Fruit fly (Drosophila melanogaster): Measurements from ENCODE around the gene omd.

Gene omd

dm6 chr3R:13686371-13687211 is at the start of gene omd (continued):
- TF ChIP-seq CG18599 (GFP tag; optimal IDR thresholded peaks at IDR 0.05) (peak; percentile 88), insv (GFP tag; optimal IDR thresholded peaks at IDR 0.05) (no peak), zen (tag; optimal IDR thresholded peaks at IDR 0.05) (no peak), Atf6 (GFP tag; IDR thresholded peaks at IDR 0.05) (peak; percentile 80), CG12391 (tag; optimal IDR thresholded peaks at IDR 0.05) (peak; percentile 37), az2 (GFP tag; optimal IDR thresholded peaks at IDR 0.05) (no peak), Myb (GFP tag; optimal IDR thresholded peaks at IDR 0.05) (peak; percentile 28), slp2 (GFP tag; optimal IDR thresholded peaks at IDR 0.05) (no peak), Sox100B (GFP tag; optimal IDR thresholded peaks at IDR 0.05) (peak; percentile 70), ewg (GFP tag; optimal IDR thresholded peaks at IDR 0.05) (peak; percentile 28), Dek (tag; optimal IDR thresholded peaks at IDR 0.05) (peak; percentile 52), ems (GFP tag; optimal IDR thresholded peaks at IDR 0.05) (peak; percentile 26), CG30403 (GFP tag; optimal IDR thresholded peaks at IDR 0.05) (peak; percentile 9), dimm (GFP tag; IDR thresholded peaks at IDR 0.05) (no peak), HLH4C (GFP tag; IDR thresholded peaks at IDR 0.05; ENCODE audit: partially characterized antibody) (no peak), CG17186 (GFP tag; optimal IDR thresholded peaks at IDR 0.05) (peak; percentile 69), CG11695 (GFP tag; IDR thresholded peaks at IDR 0.05) (peak; percentile 37; the same call in 1 of the 3 replicates), Oli (tag; optimal IDR thresholded peaks at IDR 0.05) (no peak), CG11504 (tag; optimal IDR thresholded peaks at IDR 0.05) (no peak), Drgx (GFP tag; IDR thresholded peaks at IDR 0.05) (0 out of 2 replicates have a peak, but pooled peaks have one; percentile 12), CG3838 (GFP tag; optimal IDR thresholded peaks at IDR 0.05) (peak; percentile 27), lov (optimal IDR thresholded peaks at IDR 0.05) (no peak), lov (GFP tag; IDR thresholded peaks at IDR 0.05) (peak; percentile 80), CG1792 (GFP tag; optimal IDR thresholded peaks at IDR 0.05) (peak; percentile 52), sob (GFP tag; IDR thresholded peaks at IDR 0.05) (peak; percentile 73), Tbp (GFP tag; optimal IDR thresholded peaks at IDR 0.05) (no peak), CG43689 (GFP tag; IDR thresholded peaks at IDR 0.05) (no peak), crp (GFP tag; optimal IDR thresholded peaks at IDR 0.05) (peak in 1 of 2 experiments; percentile 7), CG9932 (GFP tag; IDR thresholded peaks at IDR 0.05) (peak; percentile 52), CG2875 (GFP tag; optimal IDR thresholded peaks at IDR 0.05) (peak; percentile 63), Hsf (GFP tag; optimal IDR thresholded peaks at IDR 0.05) (peak; percentile 64), stwl (tag; optimal IDR thresholded peaks at IDR 0.05) (no peak), Mad (GFP tag; optimal IDR thresholded peaks at IDR 0.05) (peak; percentile 56), Rfx (GFP tag; IDR thresholded peaks at IDR 0.05) (peak; percentile 72), crc (GFP tag; optimal IDR thresholded peaks at IDR 0.05) (peak; percentile 48), HLH3B (GFP tag; IDR thresholded peaks at IDR 0.05) (peak; percentile 59; the same call in 1 of the 2 replicates), CHES-1-like (GFP tag; optimal IDR thresholded peaks at IDR 0.05) (peak; percentile 49), ci (GFP tag; IDR thresholded peaks at IDR 0.05) (peak; percentile 78; the same call in 2 of the 3 replicates), da (GFP tag; optimal IDR thresholded peaks at IDR 0.05) (no peak), amos (GFP tag; IDR thresholded peaks at IDR 0.05; ENCODE audit: partially characterized antibody) (no peak), sd (tag; optimal IDR thresholded peaks at IDR 0.05) (no peak), fu2 (GFP tag; optimal IDR thresholded peaks at IDR 0.05) (no peak), Dll (GFP tag; IDR thresholded peaks at IDR 0.05; ENCODE audit: partially characterized antibody) (no peak), CG10543 (GFP tag; optimal IDR thresholded peaks at IDR 0.05) (peak; percentile 83), CkIIα-i1 (GFP tag; IDR thresholded peaks at IDR 0.05) (no peak), CTCF (GFP tag; optimal IDR thresholded peaks at IDR 0.05) (peak; percentile 36), B-H2 (GFP tag; optimal IDR thresholded peaks at IDR 0.05) (peak; percentile 34), ab (GFP tag; optimal IDR thresholded peaks at IDR 0.05) (no peak), CG12659 (GFP tag; optimal IDR thresholded peaks at IDR 0.05) (no peak), bab2 (GFP tag; optimal IDR thresholded peaks at IDR 0.05) (peak; percentile 79)
